Fruit fly (Drosophila melanogaster) whole organism, pupa: ENCODE data around the gene CG13625.

Experiments
- CG10348 ChIP-seq: fragments of 200-800 bp; sonication (Bioruptor generic); IDR thresholded peaks from 2 replicates; pipeline ENCODE4 v1.3.6; 2022; ENCODE audit warnings: missing biosample characterization, missing genetic modification characterization
- CG12605 ChIP-seq: fragments of 200-800 bp; sonication (Bioruptor generic); IDR thresholded peaks from 2 replicates; pipeline ENCODE4 v1.3.6; 2022; ENCODE audit warnings: missing biosample characterization, missing genetic modification characterization
- CG13204 ChIP-seq: fragments of 200-800 bp; sonication (Bioruptor generic); optimal IDR thresholded peaks from 2 replicates; lab custom pipeline; 2018; ENCODE audit warnings: missing biosample characterization, mild to moderate bottlenecking, missing genetic modification characterization, moderate library complexity
- CG14655 ChIP-seq: fragments of 200-800 bp; sonication (Bioruptor generic); optimal IDR thresholded peaks from 3 replicates; lab custom pipeline; 2017; ENCODE audit warnings: mild to moderate bottlenecking, missing biosample characterization, missing genetic modification reagents, missing genetic modification characterization
- CG15710 ChIP-seq: fragments of 200-800 bp; sonication (Bioruptor generic); optimal IDR thresholded peaks from 2 replicates; lab custom pipeline; 2018; ENCODE audit warnings: missing biosample characterization, mild to moderate bottlenecking, missing genetic modification characterization, moderate library complexity
- CG17806 ChIP-seq: fragments of 200-800 bp; sonication (Bioruptor generic); optimal IDR thresholded peaks from 2 replicates; lab custom pipeline; 2018; ENCODE audit warnings: missing biosample characterization, mild to moderate bottlenecking, missing genetic modification characterization, moderate library complexity
- CG32121 ChIP-seq: fragments of 200-800 bp; sonication (Bioruptor generic); IDR thresholded peaks from 2 replicates; pipeline ENCODE4 v1.3.6; 2022; ENCODE audit warnings: missing biosample characterization, missing genetic modification characterization
- CG34367 ChIP-seq: fragments of 200-800 bp; sonication (Bioruptor generic); optimal IDR thresholded peaks from 2 replicates; lab custom pipeline; 2018; ENCODE audit warnings: missing biosample characterization, mild to moderate bottlenecking, missing genetic modification characterization
- CG4496 ChIP-seq: fragments of 200-800 bp; sonication (Bioruptor generic); IDR thresholded peaks from 3 replicates; pipeline ENCODE4 v1.3.6; 2022; ENCODE audit warnings: missing biosample characterization, missing genetic modification characterization
- CG8159 ChIP-seq: fragments of 200-800 bp; sonication (Bioruptor generic); optimal IDR thresholded peaks from 3 replicates; lab custom pipeline; 2018; ENCODE audit warnings: missing biosample characterization, mild to moderate bottlenecking, missing genetic modification characterization, moderate library complexity
- CG8301 ChIP-seq: fragments of 200-800 bp; sonication (Bioruptor generic); optimal IDR thresholded peaks from 2 replicates; lab custom pipeline; 2018; ENCODE audit warnings: missing biosample characterization, mild to moderate bottlenecking, missing genetic modification characterization
- CG9948 ChIP-seq: fragments of 200-800 bp; sonication (Bioruptor generic); optimal IDR thresholded peaks from 2 replicates; lab custom pipeline; 2018; ENCODE audit warnings: missing biosample characterization, mild to moderate bottlenecking, missing genetic modification characterization, moderate library complexity
- D1 ChIP-seq: fragments of 200-800 bp; sonication (Bioruptor generic); optimal IDR thresholded peaks from 2 replicates; lab custom pipeline; 2018; ENCODE audit warnings: missing biosample characterization, mild to moderate bottlenecking, missing genetic modification characterization, moderate library complexity
- EcR ChIP-seq: fragments of 200-800 bp; sonication (Bioruptor generic); optimal IDR thresholded peaks from 3 replicates; lab custom pipeline; 2019; ENCODE audit warnings: missing biosample characterization, missing genetic modification characterization, mild to moderate bottlenecking, moderate library complexity, missing genetic modification reagents
- Ets98B ChIP-seq: fragments of 200-800 bp; sonication (Bioruptor generic); IDR thresholded peaks from 2 replicates; pipeline ENCODE4 v1.3.6; 2022; ENCODE audit warnings: missing biosample characterization, missing genetic modification characterization
- Pif1A ChIP-seq: fragments of 200-800 bp; sonication (Bioruptor generic); optimal IDR thresholded peaks from 3 replicates; lab custom pipeline; 2016; ENCODE audit warnings: missing biosample characterization, missing genetic modification characterization
- Pif1B ChIP-seq: fragments of 200-800 bp; sonication (Bioruptor generic); optimal IDR thresholded peaks from 3 replicates; lab custom pipeline; 2016; ENCODE audit warnings: missing biosample characterization, missing genetic modification characterization
- Snoo ChIP-seq: fragments of 200-800 bp; sonication (Bioruptor generic); optimal IDR thresholded peaks from 3 replicates; lab custom pipeline; 2017; ENCODE audit warnings: missing biosample characterization, mild to moderate bottlenecking, missing genetic modification characterization, inconsistent platforms
- fd96Ca ChIP-seq: fragments of 200-800 bp; sonication (Bioruptor generic); IDR thresholded peaks from 3 replicates; pipeline ENCODE4 v1.3.6; 2022; ENCODE audit warnings: missing biosample characterization, missing genetic modification characterization
- gl ChIP-seq: fragments of 200-800 bp; sonication (Bioruptor generic); optimal IDR thresholded peaks from 2 replicates; lab custom pipeline; 2018; ENCODE audit warnings: missing biosample characterization, mild to moderate bottlenecking, missing genetic modification characterization
- rn ChIP-seq: fragments of 200-800 bp; sonication (Bioruptor generic); IDR thresholded peaks from 2 replicates; pipeline ENCODE4 v1.3.6; 2022; ENCODE audit warnings: missing biosample characterization, missing genetic modification characterization

Gene CG13625

DNA sequence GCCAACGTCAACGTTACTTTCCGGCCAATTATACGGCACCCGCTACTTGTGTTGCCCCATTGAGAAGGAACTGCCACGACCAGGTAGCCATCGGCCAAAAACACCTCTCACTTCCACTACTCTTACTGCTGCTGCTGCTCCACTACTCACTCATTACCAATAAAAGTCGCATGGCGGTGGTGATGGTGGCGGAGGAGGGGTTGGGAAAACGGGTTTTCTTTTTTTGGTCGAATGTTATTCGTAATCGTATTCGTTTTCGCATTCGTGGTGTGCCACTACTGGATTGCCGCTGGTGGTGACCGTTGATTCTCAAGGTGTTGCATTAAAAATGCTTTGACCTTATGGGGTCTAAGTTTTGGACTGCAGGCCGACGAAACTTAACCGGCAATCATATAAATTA is 8.8 kb upstream of the CG13625 start:
- TF ChIP-seq CG10348 (GFP tag; lab: Robert Waterston, UW) (no peak), CG4496 (GFP tag; lab: Robert Waterston, UW) (no peak), CG34367 (no peak), Pif1B (GFP tag; lab: Kevin White, UChicago) (no peak), Pif1A (GFP tag; lab: Kevin White, UChicago) (no peak), CG17806 (no peak), Ets98B (GFP tag; lab: Robert Waterston, UW) (peak; percentile 17; the same call in 1 of the 2 replicates), fd96Ca (GFP tag; lab: Robert Waterston, UW) (no peak), Snoo (tag; lab: Kevin White, UChicago) (no peak), CG12605 (GFP tag; lab: Robert Waterston, UW) (no peak), CG13204 (GFP tag; lab: Kevin White, UChicago) (peak; percentile 46), EcR (GFP tag; lab: Kevin White, UChicago) (peak; percentile 67), CG32121 (no peak), CG9948 (tag; lab: Kevin White, UChicago) (no peak)

DNA sequence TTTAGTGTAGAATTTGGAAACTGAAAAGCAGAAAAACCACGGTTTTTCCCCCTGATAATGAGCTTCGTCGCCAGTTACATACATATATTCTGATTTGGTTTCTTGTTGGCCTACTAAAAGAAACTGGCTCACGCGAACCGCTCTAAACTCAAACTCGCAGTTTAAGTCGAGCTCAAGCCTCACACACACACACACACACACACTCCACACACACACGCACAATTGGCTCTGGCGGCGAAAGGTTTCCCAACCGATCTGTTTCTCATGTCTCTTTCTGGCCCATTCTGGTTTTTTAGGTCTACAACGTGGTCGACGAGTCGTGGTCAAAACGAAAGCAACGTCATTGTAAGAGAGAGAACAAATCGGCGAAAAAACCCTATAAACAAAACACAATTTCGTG is 5.3 kb upstream of the CG13625 start:
- peak; percentile 4 for TF ChIP-seq EcR (GFP tag; lab: Kevin White, UChicago)
- no peak for TF ChIP-seq CG32121
- no peak for TF ChIP-seq Snoo (tag; lab: Kevin White, UChicago)
- no peak for TF ChIP-seq D1 (tag; lab: Kevin White, UChicago)

DNA sequence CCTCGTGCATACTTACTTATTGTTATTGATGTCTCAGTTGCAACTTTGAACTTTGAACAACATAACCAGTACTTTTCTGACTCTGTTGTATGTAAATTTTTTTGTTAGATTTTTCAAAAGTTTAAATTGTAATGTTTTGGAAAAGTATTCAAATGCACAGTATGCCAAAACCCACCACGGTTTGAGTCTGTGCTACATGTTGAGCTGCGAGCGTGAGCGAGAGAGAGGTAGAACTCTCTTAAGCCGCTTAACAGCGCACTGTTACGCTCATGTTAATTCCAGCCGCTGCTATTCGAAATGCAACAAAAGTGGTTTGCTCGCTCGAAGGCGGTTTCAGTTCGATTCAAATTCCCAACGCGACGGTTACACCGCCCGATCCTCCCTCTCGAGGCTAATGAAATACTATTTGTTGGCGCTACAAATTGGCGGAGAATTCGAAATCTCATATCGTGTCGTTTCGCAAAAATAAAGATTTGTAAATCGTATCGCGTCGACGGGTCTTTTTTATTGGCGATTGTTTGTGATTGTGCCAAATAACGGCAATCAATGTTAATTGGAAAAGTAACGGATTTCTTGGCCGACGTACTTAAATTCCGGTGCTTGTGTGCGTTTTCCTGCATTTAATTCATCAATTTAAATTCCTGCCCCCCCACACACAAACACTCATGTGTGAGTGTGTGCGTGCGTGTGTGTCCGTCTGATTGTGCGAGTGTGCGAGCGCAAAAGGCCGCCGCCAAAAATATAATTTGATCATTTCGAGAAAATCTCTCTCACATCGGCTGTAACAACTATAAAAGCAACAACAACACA is 4.1 kb upstream of the CG13625 start:
- TF ChIP-seq CG12605 (GFP tag; lab: Robert Waterston, UW) (no peak), CG9948 (tag; lab: Kevin White, UChicago) (no peak), CG4496 (GFP tag; lab: Robert Waterston, UW) (no peak), CG17806 (no peak), Pif1A (GFP tag; lab: Kevin White, UChicago) (no peak), CG34367 (no peak), gl (tag; lab: Kevin White, UChicago) (no peak), CG8159 (tag; lab: Kevin White, UChicago) (no peak), rn (GFP tag; lab: Robert Waterston, UW) (no peak), EcR (GFP tag; lab: Kevin White, UChicago) (peak; percentile 23), fd96Ca (GFP tag; lab: Robert Waterston, UW) (no peak), CG13204 (GFP tag; lab: Kevin White, UChicago) (peak; percentile 13), Pif1B (GFP tag; lab: Kevin White, UChicago) (no peak), Snoo (tag; lab: Kevin White, UChicago) (peak; percentile 14), CG8301 (no peak)

- TF ChIP-seq gl (tag; lab: Kevin White, UChicago) (no peak), CG12605 (GFP tag; lab: Robert Waterston, UW) (no peak), CG15710 (tag; lab: Kevin White, UChicago) (peak; percentile 3), rn (GFP tag; lab: Robert Waterston, UW) (no peak), D1 (tag; lab: Kevin White, UChicago) (no peak), Snoo (tag; lab: Kevin White, UChicago) (peak; percentile 39), CG34367 (peak; percentile 8), Pif1A (GFP tag; lab: Kevin White, UChicago) (peak; percentile 10), fd96Ca (GFP tag; lab: Robert Waterston, UW) (no peak), CG9948 (tag; lab: Kevin White, UChicago) (no peak), CG17806 (no peak), EcR (GFP tag; lab: Kevin White, UChicago) (peak; percentile 64), CG13204 (GFP tag; lab: Kevin White, UChicago) (peak; percentile 63), Ets98B (GFP tag; lab: Robert Waterston, UW) (no peak), Pif1B (GFP tag; lab: Kevin White, UChicago) (no peak), CG8301 (no peak), CG32121 (no peak)
Measured at dm6 chr3R:24586453-24586886, 1.5 kb upstream of the CG13625 start.

DNA sequence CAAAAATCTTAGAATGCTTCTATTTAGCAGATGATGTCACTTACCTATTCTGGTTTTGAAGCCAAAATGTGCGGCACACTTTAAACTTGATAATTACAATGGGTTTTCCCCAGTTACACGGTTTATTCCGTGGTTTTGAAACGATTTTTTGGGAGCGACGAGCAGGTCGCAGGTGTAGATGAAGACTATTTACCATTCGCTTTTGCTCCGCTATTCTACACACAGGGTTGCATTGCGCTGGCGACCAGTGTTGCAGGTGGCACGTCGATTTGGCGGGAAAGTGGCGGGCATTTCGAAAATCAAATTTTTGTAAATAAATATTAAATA is 2.3 kb downstream of the CG13625 start, which contains the start of gene REPTOR:
Gene REPTOR, minus strand, starts transcription at position 196 of the 327 bp plus-strand sequence.
- peak; percentile 11 for TF ChIP-seq CG15710 (tag; lab: Kevin White, UChicago)
- peak; percentile 24 for TF ChIP-seq Snoo (tag; lab: Kevin White, UChicago)
- TF ChIP-seq D1 (tag; lab: Kevin White, UChicago), result no peak
- TF ChIP-seq Pif1B (GFP tag; lab: Kevin White, UChicago), result peak; percentile 34

DNA sequence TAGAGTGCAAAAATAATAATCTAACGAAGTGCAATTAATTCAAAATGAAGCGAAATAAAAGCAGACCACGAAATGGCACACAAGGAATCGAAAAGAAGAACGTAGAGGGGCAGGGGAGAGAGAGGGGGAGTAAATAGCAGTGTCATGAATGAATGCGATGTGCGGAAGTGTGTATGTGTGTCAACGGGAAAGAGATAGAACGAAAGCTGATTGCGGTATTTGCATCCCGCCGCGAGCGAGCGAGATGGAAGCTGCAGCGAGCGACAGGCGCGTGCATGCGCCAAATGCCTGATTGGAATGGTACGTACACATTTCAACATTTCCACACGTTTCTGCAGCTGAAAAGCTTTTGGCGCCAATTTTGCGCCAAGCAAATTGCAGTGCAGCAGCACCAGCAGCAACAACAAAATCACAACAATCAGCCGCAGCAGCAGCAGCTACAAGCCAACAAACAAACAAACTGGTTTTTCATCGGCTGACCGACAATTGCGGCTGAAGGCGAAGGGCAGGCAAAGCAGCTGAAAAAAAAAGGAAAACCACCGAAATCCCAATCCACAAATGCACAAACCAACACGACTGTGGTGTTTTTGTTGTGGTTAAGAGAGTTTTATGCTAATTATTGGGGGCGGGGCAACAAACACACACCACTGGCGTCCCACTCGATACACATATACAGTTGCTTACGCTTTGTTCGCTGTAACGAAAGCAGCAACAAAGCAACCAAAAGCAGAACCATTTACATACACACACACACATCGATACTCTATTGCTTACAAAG is 2.9 kb downstream of the CG13625 start:
- TF ChIP-seq Pif1A (GFP tag; lab: Kevin White, UChicago) (no peak), CG8159 (tag; lab: Kevin White, UChicago) (no peak), CG34367 (no peak), CG14655 (GFP tag; lab: Kevin White, UChicago) (peak; percentile 11), CG13204 (GFP tag; lab: Kevin White, UChicago) (peak; percentile 75), D1 (tag; lab: Kevin White, UChicago) (peak; percentile 41), CG15710 (tag; lab: Kevin White, UChicago) (no peak), rn (GFP tag; lab: Robert Waterston, UW) (no peak), fd96Ca (GFP tag; lab: Robert Waterston, UW) (no peak), EcR (GFP tag; lab: Kevin White, UChicago) (peak; percentile 12)
